Fruit fly (Drosophila melanogaster): Measurements from ENCODE around the gene Osi11.

DNA sequence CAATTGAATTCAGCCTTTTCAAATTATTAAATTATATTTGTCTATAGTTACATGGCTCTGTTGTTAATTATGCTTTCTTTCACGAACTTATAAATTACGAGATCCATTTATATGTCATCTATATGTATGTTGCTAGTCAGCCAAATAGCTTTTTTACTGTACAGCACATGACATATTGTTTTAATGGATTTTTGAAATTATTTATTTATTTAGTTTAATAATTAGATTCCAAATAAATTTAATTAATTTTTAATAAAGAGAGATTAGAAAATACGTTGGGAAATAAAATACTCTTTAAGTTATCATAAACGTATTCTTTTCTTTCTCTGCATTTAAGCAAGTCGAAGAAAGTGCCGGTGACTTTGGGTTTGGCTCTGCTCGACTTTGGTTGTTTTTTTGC is 27.3 kb downstream of the Osi11 start:
- no peak for TF ChIP-seq dmrt93B (GFP tag; optimal IDR thresholded peaks at IDR 0.05)
- TF ChIP-seq sv (GFP tag; optimal IDR thresholded peaks at IDR 0.05), result no peak
- no peak for TF ChIP-seq Hr78 (GFP tag; optimal IDR thresholded peaks at IDR 0.05)
- TF ChIP-seq Abd-B (GFP tag; optimal IDR thresholded peaks at IDR 0.05), result no peak
- no peak for TF ChIP-seq Jra (GFP tag; optimal IDR thresholded peaks at IDR 0.05)
- TF ChIP-seq dl (GFP tag; optimal IDR thresholded peaks at IDR 0.05; ENCODE audit: insufficient read depth in 1 of 2, partially characterized antibody in 2 of 2), result no peak
- no peak for TF ChIP-seq Rel (GFP tag; optimal IDR thresholded peaks at IDR 0.05)
- no peak for TF ChIP-seq Rel (tag; optimal IDR thresholded peaks at IDR 0.05)
- no peak for TF ChIP-seq Dfd (GFP tag; optimal IDR thresholded peaks at IDR 0.05)
- TF ChIP-seq lola (GFP tag; optimal IDR thresholded peaks at IDR 0.05), result no peak
- no peak for TF ChIP-seq h (GFP tag; optimal IDR thresholded peaks at IDR 0.05)
- TF ChIP-seq woc (GFP tag; optimal IDR thresholded peaks at IDR 0.05), result no peak
- no peak for TF ChIP-seq br (GFP tag; optimal IDR thresholded peaks at IDR 0.05)
- no peak for TF ChIP-seq foxo (GFP tag; optimal IDR thresholded peaks at IDR 0.05)

All from whole organism, wandering third instar larva.